Fruit fly (Drosophila melanogaster) whole organism, embryonic: ENCODE results near the gene CG1314.

Source experiments
- Awh ChIP-seq: fragments of 200-800 bp; sonication (Bioruptor generic); IDR thresholded peaks from 2 replicates; pipeline ENCODE4, ENCODE4 v1.3.6; 2022; ENCODE audit warnings: missing biosample characterization, missing genetic modification characterization
- CG10462 ChIP-seq: fragments of 200-800 bp; sonication (Bioruptor generic); optimal IDR thresholded peaks from 2 replicates; lab custom pipeline; 2016; ENCODE audit warnings: missing biosample characterization, missing genetic modification characterization
- CG12769 ChIP-seq: fragments of 200-800 bp; sonication (Bioruptor generic); optimal IDR thresholded peaks from 2 replicates; lab custom pipeline; 2019; ENCODE audit warnings: missing biosample characterization, mild to moderate bottlenecking, missing genetic modification characterization, moderate library complexity
- CG13424 ChIP-seq: fragments of 200-800 bp; sonication (Bioruptor generic); optimal IDR thresholded peaks from 2 replicates; lab custom pipeline; 2019; ENCODE audit warnings: missing biosample characterization, mild to moderate bottlenecking, missing genetic modification characterization, moderate library complexity
- CG15269 ChIP-seq: fragments of 200-800 bp; sonication (Bioruptor generic); optimal IDR thresholded peaks from 2 replicates; lab custom pipeline; 2018; ENCODE audit warnings: missing biosample characterization, mild to moderate bottlenecking, missing genetic modification characterization, moderate library complexity
- CG1832 ChIP-seq: fragments of 200-800 bp; sonication (Bioruptor generic); optimal IDR thresholded peaks from 2 replicates; lab custom pipeline; 2017; ENCODE audit warnings: missing biosample characterization, mild to moderate bottlenecking, missing genetic modification characterization, inconsistent platforms
- CG2120 ChIP-seq: fragments of 200-800 bp; sonication (Bioruptor generic); optimal IDR thresholded peaks from 3 replicates; lab custom pipeline; 2016; ENCODE audit warnings: missing biosample characterization, missing genetic modification characterization
- CG2199 ChIP-seq: fragments of 200-800 bp; sonication (Bioruptor generic); IDR thresholded peaks from 3 replicates; pipeline ENCODE4 v1.3.6; 2022; ENCODE audit warnings: missing biosample characterization, missing genetic modification characterization
- CG3163 ChIP-seq: fragments of 200-800 bp; sonication (Bioruptor generic); optimal IDR thresholded peaks from 3 replicates; lab custom pipeline; 2016; ENCODE audit warnings: missing biosample characterization, missing genetic modification characterization
- CG32772 ChIP-seq: fragments of 200-800 bp; sonication (Bioruptor generic); IDR thresholded peaks from 2 replicates; pipeline ENCODE4 v1.3.6; 2022; ENCODE audit warnings: missing biosample characterization, missing genetic modification characterization
- CG34224 ChIP-seq: fragments of 200-800 bp; sonication (Bioruptor generic); IDR thresholded peaks from 3 replicates; pipeline ENCODE4 v1.3.6; 2022; ENCODE audit warnings: missing biosample characterization, missing genetic modification characterization; ENCODE audit not compliant: partially characterized antibody
- CG5953 ChIP-seq: fragments of 200-800 bp; sonication (Bioruptor generic); IDR thresholded peaks from 2 replicates; pipeline ENCODE4 v1.3.6; 2022; ENCODE audit warnings: missing biosample characterization, missing genetic modification characterization
- CG6689 ChIP-seq: fragments of 200-800 bp; sonication (Bioruptor generic); IDR thresholded peaks from 2 replicates; pipeline ENCODE4 v1.3.6; 2022; ENCODE audit warnings: missing biosample characterization, missing genetic modification characterization
- CG9797 ChIP-seq: fragments of 200-800 bp; sonication (Bioruptor generic); optimal IDR thresholded peaks from 3 replicates; lab custom pipeline; 2018; ENCODE audit warnings: missing biosample characterization, mild to moderate bottlenecking, missing genetic modification characterization
- Med ChIP-seq: fragments of 200-800 bp; sonication (Bioruptor generic); peaks from one replicate; lab custom pipeline; 2016; ENCODE audit warnings: missing biosample characterization, missing genetic modification characterization, mild to moderate bottlenecking, inconsistent platforms, moderate library complexity
- Opbp ChIP-seq: fragments of 200-800 bp; sonication (Bioruptor generic); IDR thresholded peaks from 3 replicates; pipeline ENCODE4 v1.3.6; 2022; ENCODE audit warnings: missing biosample characterization, missing genetic modification characterization; ENCODE audit not compliant: partially characterized antibody
- Rfx ChIP-seq: fragments of 200-800 bp; sonication (Bioruptor generic); IDR thresholded peaks from 2 replicates; pipeline ENCODE4 v1.3.6; 2022; ENCODE audit warnings: missing biosample characterization, missing genetic modification characterization
- ap ChIP-seq: fragments of 200-800 bp; sonication (Bioruptor generic); IDR thresholded peaks from 2 replicates; pipeline ENCODE4 v1.3.6; 2022; ENCODE audit warnings: missing biosample characterization, missing genetic modification characterization
- bigmax ChIP-seq: fragments of 200-800 bp; sonication (Bioruptor generic); optimal IDR thresholded peaks from 2 replicates; lab custom pipeline; 2018; ENCODE audit warnings: missing biosample characterization, mild to moderate bottlenecking, missing genetic modification characterization
- cas ChIP-seq: fragments of 200-800 bp; sonication (Bioruptor generic); IDR thresholded peaks from 2 replicates; pipeline ENCODE4 v1.3.6; 2022; ENCODE audit warnings: missing biosample characterization, missing genetic modification characterization
- crol ChIP-seq: fragments of 200-800 bp; sonication (Bioruptor generic); IDR thresholded peaks from 2 replicates; pipeline ENCODE4 v1.3.6; 2022; ENCODE audit warnings: missing biosample characterization, missing genetic modification characterization
- emc ChIP-seq: fragments of 200-800 bp; sonication (Bioruptor generic); optimal IDR thresholded peaks from 2 replicates; lab custom pipeline; 2016; ENCODE audit warnings: missing biosample characterization, missing genetic modification characterization
- fd3F ChIP-seq: fragments of 200-800 bp; sonication (Bioruptor generic); optimal IDR thresholded peaks from 2 replicates; lab custom pipeline; 2018; ENCODE audit warnings: missing biosample characterization, mild to moderate bottlenecking, missing genetic modification characterization, moderate library complexity
- fd96Cb ChIP-seq: fragments of 200-800 bp; sonication (Bioruptor generic); optimal IDR thresholded peaks from 2 replicates; lab custom pipeline; 2018; ENCODE audit warnings: missing biosample characterization, mild to moderate bottlenecking, missing genetic modification characterization, moderate library complexity
- gem ChIP-seq: fragments of 200-800 bp; sonication (Bioruptor generic); optimal IDR thresholded peaks from 2 replicates; lab custom pipeline; 2019; ENCODE audit warnings: missing biosample characterization, mild to moderate bottlenecking, missing genetic modification characterization, moderate library complexity
- kah ChIP-seq: fragments of 200-800 bp; sonication (Bioruptor generic); optimal IDR thresholded peaks from 2 replicates; lab custom pipeline; 2018; ENCODE audit warnings: missing biosample characterization, mild to moderate bottlenecking, missing genetic modification characterization
- knrl ChIP-seq: fragments of 200-800 bp; sonication (Bioruptor generic); IDR thresholded peaks from 3 replicates; pipeline ENCODE4 v1.3.6; 2022; ENCODE audit warnings: missing biosample characterization, missing genetic modification characterization; ENCODE audit not compliant: partially characterized antibody
- lov ChIP-seq, 2 experiments: fragments of 200-800 bp in 1 of 2; fragments of >200 bp in 1 of 2; sonication (Bioruptor generic) in 1 of 2; IDR thresholded peaks in 1 of 2; optimal IDR thresholded peaks in 1 of 2; 2 replicates in 1 of 2; 3 replicates in 1 of 2; pipeline versions ENCODE4 v1.3.6 to Lab custom; 2017 to 2022; ENCODE audit warnings: missing biosample characterization in 1 of 2, missing genetic modification characterization in 1 of 2
- prd ChIP-seq, 3 experiments: fragments of >200 bp in 2 of 3; fragments of 200-800 bp in 1 of 3; sonication (Bioruptor generic) in 1 of 3; optimal IDR thresholded peaks in 2 of 3; IDR thresholded peaks in 1 of 3; 2 replicates in 2 of 3; 3 replicates in 1 of 3; pipeline versions ENCODE4 v1.3.6 to Lab custom; 2017 to 2022; ENCODE audit warnings: missing biosample characterization in 1 of 3, missing genetic modification characterization in 1 of 3
- sd ChIP-seq: fragments of 200-800 bp; sonication (Bioruptor generic); optimal IDR thresholded peaks from 3 replicates; lab custom pipeline; 2018; ENCODE audit warnings: missing biosample characterization, mild to moderate bottlenecking, missing genetic modification characterization, moderate library complexity
- sens ChIP-seq: fragments of 200-800 bp; sonication (Bioruptor generic); peaks from one replicate; lab custom pipeline; 2016; ENCODE audit warnings: missing biosample characterization, missing genetic modification characterization
- sens-2 ChIP-seq: fragments of 200-800 bp; sonication (Bioruptor generic); IDR thresholded peaks from 2 replicates; pipeline ENCODE4 v1.3.6; 2022; ENCODE audit warnings: missing biosample characterization, missing genetic modification characterization
- slp2 ChIP-seq: fragments of 200-800 bp; sonication (Bioruptor generic); optimal IDR thresholded peaks from 2 replicates; lab custom pipeline; 2016; ENCODE audit warnings: missing biosample characterization, missing genetic modification characterization
- unc-4 ChIP-seq: fragments of 200-800 bp; sonication (Bioruptor generic); IDR thresholded peaks from 2 replicates; pipeline ENCODE4 v1.3.6; 2022; ENCODE audit warnings: missing biosample characterization, missing genetic modification characterization; ENCODE audit not compliant: partially characterized antibody
- zen ChIP-seq: fragments of 200-800 bp; sonication (Bioruptor generic); optimal IDR thresholded peaks from 3 replicates; lab custom pipeline; 2018; ENCODE audit warnings: missing biosample characterization, mild to moderate bottlenecking, missing genetic modification characterization, moderate library complexity

CG1314 gene

DNA sequence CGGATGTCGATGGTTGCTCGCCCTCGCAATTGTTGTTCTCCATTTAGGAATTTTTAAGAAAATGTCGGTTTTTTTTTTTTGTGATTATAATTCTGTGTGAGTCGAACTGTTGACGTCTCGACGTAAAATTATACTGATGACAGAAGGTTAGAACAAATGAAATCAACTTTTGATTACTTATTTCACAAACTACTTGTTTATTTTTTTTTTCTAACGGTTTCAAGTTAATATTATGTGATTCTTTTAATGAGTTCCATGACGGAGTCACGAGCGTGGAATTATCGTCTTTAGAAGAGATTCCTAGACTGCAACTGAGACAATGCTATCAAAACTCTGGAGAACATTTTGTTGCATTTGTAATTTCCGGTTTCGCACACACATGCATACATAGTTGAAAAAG is at the start of gene CG1314:
Gene CG1314 (minus strand): TSS at position 101 of the 400 bp plus-strand sequence.
- TF ChIP-seq fd96Cb (tag; lab: Kevin White, UChicago) = no peak
- TF ChIP-seq sens-2 = no peak
- no peak for TF ChIP-seq Awh (GFP tag; lab: Robert Waterston, UW)
- no peak for TF ChIP-seq CG9797 (GFP tag; lab: Kevin White, UChicago)
- no peak for TF ChIP-seq Opbp (GFP tag; lab: Robert Waterston, UW)
- TF ChIP-seq lov (optimal IDR thresholded peaks at IDR 0.05; lab: Kevin White, UChicago) = no peak
- no peak for TF ChIP-seq lov (GFP tag; IDR thresholded peaks at IDR 0.05; lab: Robert Waterston, UW)
- TF ChIP-seq CG3163 (GFP tag; lab: Kevin White, UChicago) = no peak
- no peak for TF ChIP-seq crol
- TF ChIP-seq ap = no peak
- TF ChIP-seq CG5953 (GFP tag; lab: Robert Waterston, UW) = no peak
- TF ChIP-seq bigmax (GFP tag; lab: Kevin White, UChicago) = no peak
- no peak for TF ChIP-seq CG34224
- TF ChIP-seq CG2199 (GFP tag; lab: Robert Waterston, UW) = no peak
- TF ChIP-seq, all 482 proteins: peak for 0

DNA sequence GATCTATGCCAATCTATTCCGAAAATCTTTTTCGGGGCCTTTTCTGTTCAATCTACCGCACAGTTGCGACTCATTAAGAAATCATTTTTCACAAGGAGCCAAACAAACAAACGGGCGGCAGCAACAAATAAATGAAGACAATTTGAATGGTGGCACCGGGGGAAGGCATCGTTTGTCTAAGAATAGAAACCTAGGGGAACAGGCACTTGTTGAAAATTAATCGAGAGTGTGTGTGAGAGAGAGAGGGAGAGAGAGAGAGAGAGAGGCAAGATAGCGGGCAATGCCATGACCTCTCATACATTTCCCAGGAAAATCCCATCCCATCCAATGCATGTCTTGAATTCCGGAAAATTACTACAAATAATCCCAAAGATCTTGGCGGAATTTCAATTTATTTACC is 47.2 kb upstream of the CG1314 start:
- no peak for TF ChIP-seq gem (tag; lab: Kevin White, UChicago)
- no peak for TF ChIP-seq slp2 (GFP tag; lab: Kevin White, UChicago)
- no peak for TF ChIP-seq CG15269 (tag; lab: Kevin White, UChicago)
- no peak for TF ChIP-seq cas (GFP tag; lab: Robert Waterston, UW)
- peak; percentile 35 for TF ChIP-seq crol
- 0 out of 3 replicates have a peak, but pooled peaks have one; percentile 24 for TF ChIP-seq CG2199 (GFP tag; lab: Robert Waterston, UW)
- TF ChIP-seq CG1832 (GFP tag; lab: Kevin White, UChicago) = peak; percentile 21
- TF ChIP-seq knrl (GFP tag; lab: Robert Waterston, UW) = no peak
- TF ChIP-seq sd = peak; percentile 76
- TF ChIP-seq CG12769 (tag; lab: Kevin White, UChicago) = peak; percentile 88
- peak; percentile 82 for TF ChIP-seq kah (GFP tag; lab: Kevin White, UChicago)
- TF ChIP-seq CG10462 (GFP tag; lab: Kevin White, UChicago) = no peak

DNA sequence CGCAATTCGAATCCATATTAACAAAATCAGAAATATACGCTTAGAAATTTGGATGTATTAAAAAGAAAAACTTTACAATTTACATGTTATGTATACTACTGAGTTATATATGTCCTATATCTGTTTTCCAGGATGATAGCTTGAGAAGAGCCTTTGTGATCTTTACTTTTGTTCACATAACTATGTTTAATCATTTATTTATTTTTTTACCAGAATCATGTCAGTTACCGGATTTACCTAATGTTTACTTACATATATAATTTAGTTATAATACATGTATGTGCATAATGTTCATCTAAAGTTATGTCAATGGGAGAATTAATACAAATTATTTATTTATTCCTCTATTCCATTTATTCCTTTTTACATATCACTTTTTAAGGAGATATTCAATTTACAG is 13.3 kb upstream of the CG1314 start, which contains the start of gene I-3:
Gene I-3 (minus strand): TSS at position 101 of the 400 bp plus-strand sequence.
- TF ChIP-seq fd3F (GFP tag; lab: Kevin White, UChicago) = no peak
- TF ChIP-seq CG2120 = no peak

DNA sequence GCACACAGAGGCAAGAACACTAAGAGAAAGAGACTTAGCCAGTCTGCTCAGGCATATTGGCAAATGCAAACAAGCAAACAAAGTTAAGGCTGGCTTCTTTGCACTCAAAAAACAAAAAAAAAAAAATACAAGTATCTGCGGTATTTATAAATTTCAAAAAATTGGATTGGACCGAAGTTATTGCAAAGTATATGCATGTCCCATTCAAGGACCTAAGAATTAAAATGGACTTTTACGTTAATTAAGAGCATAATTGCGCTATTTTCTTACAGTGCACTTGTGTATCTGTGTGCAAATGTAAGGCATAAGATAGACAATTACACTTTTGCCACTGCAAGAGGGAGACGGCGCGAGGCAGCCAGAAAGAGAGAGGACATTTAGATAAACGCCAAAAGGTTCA is 5.5 kb downstream of the CG1314 start:
- TF ChIP-seq CG5953 (GFP tag; lab: Robert Waterston, UW) (no peak), gem (tag; lab: Kevin White, UChicago) (no peak), CG32772 (GFP tag; lab: Robert Waterston, UW) (0 out of 2 replicates have a peak, but pooled peaks have one; percentile 21), CG13424 (tag; lab: Kevin White, UChicago) (no peak), CG6689 (GFP tag; lab: Robert Waterston, UW) (no peak), sens-2 (0 out of 2 replicates have a peak, but pooled peaks have one; percentile 10), unc-4 (GFP tag; lab: Robert Waterston, UW) (no peak), sens (GFP tag; lab: Kevin White, UChicago) (peak; percentile 10), Rfx (GFP tag; lab: Robert Waterston, UW) (0 out of 2 replicates have a peak, but pooled peaks have one; percentile 7), zen (tag; lab: Kevin White, UChicago) (no peak), prd (optimal IDR thresholded peaks at IDR 0.05; lab: Kevin White, UChicago) (no peak), prd (GFP tag; IDR thresholded peaks at IDR 0.05; lab: Robert Waterston, UW) (peak; percentile 62; the same call in 2 of the 3 replicates), Med (GFP tag; lab: Kevin White, UChicago) (peak; percentile 26), emc (GFP tag; lab: Kevin White, UChicago) (no peak)
- TF ChIP-seq, all 482 proteins: peak for 6
